Worm (Caenorhabditis elegans) whole organism, early embryonic: ENCODE results near the gene Y102A5C.36.
"Not testable (repeated sequence)": the region's sequence is repeated elsewhere in the genome, so short reads cannot be mapped to it uniquely, and the experiment has no call there.

Experiments
- B0310.2 ChIP-seq: sonication (generic microtip); optimal IDR thresholded peaks from 2 replicates; lab custom pipeline; 2016; ENCODE audit warnings: mild to moderate bottlenecking, missing genetic modification characterization, missing compliant biosample characterization
- F13C5.2 ChIP-seq: sonication (generic microtip); optimal IDR thresholded peaks from 2 replicates; lab custom pipeline; 2017; ENCODE audit warnings: mild to moderate bottlenecking, missing genetic modification characterization, inconsistent platforms, missing compliant biosample characterization
- aly-1 ChIP-seq: sonication (generic microtip); optimal IDR thresholded peaks from 2 replicates; lab custom pipeline; 2016; ENCODE audit warnings: missing genetic modification characterization, missing compliant biosample characterization
- ama-1 ChIP-seq: fragments of 150-350 bp; optimal IDR thresholded peaks from 2 replicates; lab custom pipeline; 2014
- ceh-13 ChIP-seq: fragments of 200-800 bp; sonication (Bioruptor generic); optimal IDR thresholded peaks from 2 replicates; lab custom pipeline; 2018; ENCODE audit warnings: mild to moderate bottlenecking, missing genetic modification characterization, missing compliant biosample characterization
- ceh-36 ChIP-seq: sonication (generic microtip); optimal IDR thresholded peaks from 2 replicates; lab custom pipeline; 2016; ENCODE audit warnings: missing genetic modification characterization, inconsistent platforms, missing compliant biosample characterization
- ets-7 ChIP-seq: sonication (generic microtip); optimal IDR thresholded peaks from 2 replicates; lab custom pipeline; 2016; ENCODE audit warnings: missing genotype, missing genetic modification characterization, missing compliant biosample characterization
- flt-1 ChIP-seq: fragments of 200-800 bp; sonication (Bioruptor generic); IDR thresholded peaks from 2 replicates; pipeline ENCODE4 v1.3.6; 2022; ENCODE audit warnings: missing genetic modification characterization, missing compliant biosample characterization
- hmbx-1 ChIP-seq: sonication (generic microtip); optimal IDR thresholded peaks from 2 replicates; lab custom pipeline; 2016; ENCODE audit warnings: mild to moderate bottlenecking, missing genetic modification characterization, missing compliant biosample characterization
- hmg-4 ChIP-seq: fragments of 200-800 bp; sonication (Bioruptor generic); optimal IDR thresholded peaks from 2 replicates; lab custom pipeline; 2018; ENCODE audit warnings: mild to moderate bottlenecking, missing genetic modification characterization, missing compliant biosample characterization
- hnd-1 ChIP-seq: sonication (generic microtip); optimal IDR thresholded peaks from 2 replicates; lab custom pipeline; 2016; ENCODE audit warnings: missing genetic modification characterization, missing compliant biosample characterization
- pes-1 ChIP-seq: fragments of 200-800 bp; sonication (Bioruptor generic); IDR thresholded peaks from 2 replicates; pipeline ENCODE4 v1.3.6; 2022; ENCODE audit warnings: missing genetic modification reagents, missing genetic modification characterization, missing compliant biosample characterization
- scrt-1 ChIP-seq: fragments of 200-800 bp; sonication (Bioruptor generic); IDR thresholded peaks from 2 replicates; pipeline ENCODE4 v1.3.6; 2022; ENCODE audit warnings: missing genetic modification characterization, missing compliant biosample characterization
- sea-1 ChIP-seq: fragments of 200-800 bp; sonication (Bioruptor generic); conservative IDR thresholded peaks from 2 replicates; pipeline ENCODE4 v1.3.6; 2022; ENCODE audit warnings: missing genetic modification characterization, missing compliant biosample characterization
- tbx-11 ChIP-seq: fragments of 200-800 bp; sonication (Bioruptor generic); IDR thresholded peaks from 2 replicates; pipeline ENCODE4 v1.3.6; 2022; ENCODE audit warnings: missing genetic modification characterization, missing compliant biosample characterization
- tbx-37 ChIP-seq: fragments of 200-800 bp; sonication (Bioruptor generic); conservative IDR thresholded peaks from 2 replicates; pipeline ENCODE4 v1.3.6; 2022; ENCODE audit warnings: missing genetic modification reagents, missing genetic modification characterization, missing compliant biosample characterization
- tra-4 ChIP-seq: sonication (generic microtip); optimal IDR thresholded peaks from 2 replicates; lab custom pipeline; 2017; ENCODE audit warnings: missing genetic modification characterization, missing compliant biosample characterization

The Y102A5C.36 gene

DNA sequence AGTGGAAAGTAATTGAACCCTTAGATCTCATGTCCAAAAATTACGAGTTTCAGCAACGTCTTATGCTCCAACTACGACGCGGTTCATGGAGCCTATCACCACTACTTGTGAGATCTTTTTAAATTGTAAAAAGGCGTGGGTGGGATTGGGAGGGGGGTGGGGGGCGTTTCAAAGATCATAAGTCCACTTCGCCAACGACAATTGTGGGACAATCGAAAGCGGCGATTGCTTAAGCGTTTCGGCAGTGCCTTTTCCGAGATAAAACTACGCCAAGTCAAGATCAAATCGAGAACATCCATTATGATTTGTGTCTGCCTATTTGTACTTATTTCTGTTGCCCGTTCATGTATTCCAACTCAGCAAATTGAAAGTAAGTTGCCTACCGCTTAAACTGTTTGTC, 29.0 kb upstream of the Y102A5C.36 start, which contains the start of gene clec-239:
TSS of gene clec-239 (plus strand) at position 301 of the 400 bp plus-strand sequence.
- no peak for TF ChIP-seq pes-1 (GFP tag; lab: Robert Waterston, UW)
- TF ChIP-seq ceh-13 (GFP tag; lab: Kevin White, UChicago), result no peak
- TF ChIP-seq hmbx-1 (tag; lab: Kevin White, UChicago), result no peak
- TF ChIP-seq hnd-1 (tag; lab: Kevin White, UChicago), result no peak

- TF ChIP-seq tbx-11 (no peak), hmg-4 (no peak), flt-1 (no peak), B0310.2 (tag; lab: Kevin White, UChicago) (no peak), tra-4 (tag; lab: Kevin White, UChicago) (no peak), ama-1 (lab: Kevin White, UChicago) (no peak), ets-7 (no peak), hnd-1 (tag; lab: Kevin White, UChicago) (no peak), F13C5.2 (tag; lab: Kevin White, UChicago) (no peak), ceh-13 (GFP tag; lab: Kevin White, UChicago) (no peak), ceh-36 (no peak), scrt-1 (no peak)
These were observed 27.5 kb upstream of the Y102A5C.36 start, which contains the start of gene srh-206 for ce11 chrV:16954766-16955165. Gene srh-206 (minus strand): TSS chrV:16954866.

ce11 chrV:16951504-16951903, 24.3 kb upstream of the Y102A5C.36 start, which contains the start of gene clec-238:
Gene clec-238 (plus strand): TSS chrV:16951804.
- TF ChIP-seq sea-1, result no peak
- no peak for TF ChIP-seq flt-1
- no peak for TF ChIP-seq aly-1
- no peak for TF ChIP-seq tra-4 (tag; lab: Kevin White, UChicago)
- TF ChIP-seq hnd-1 (tag; lab: Kevin White, UChicago), result no peak
- no peak for TF ChIP-seq hmbx-1 (tag; lab: Kevin White, UChicago)
- TF ChIP-seq scrt-1, result no peak
- TF ChIP-seq F13C5.2 (tag; lab: Kevin White, UChicago), result no peak
- no peak for TF ChIP-seq ets-7
- no peak for TF ChIP-seq hmg-4
- TF ChIP-seq tbx-37, result no peak
- no peak for TF ChIP-seq B0310.2 (tag; lab: Kevin White, UChicago)
- TF ChIP-seq ceh-36, result no peak
- no peak for TF ChIP-seq ceh-13 (GFP tag; lab: Kevin White, UChicago)
- no peak for TF ChIP-seq tbx-11
- no peak for TF ChIP-seq ama-1 (lab: Kevin White, UChicago)
- no peak for TF ChIP-seq pes-1 (GFP tag; lab: Robert Waterston, UW)

DNA sequence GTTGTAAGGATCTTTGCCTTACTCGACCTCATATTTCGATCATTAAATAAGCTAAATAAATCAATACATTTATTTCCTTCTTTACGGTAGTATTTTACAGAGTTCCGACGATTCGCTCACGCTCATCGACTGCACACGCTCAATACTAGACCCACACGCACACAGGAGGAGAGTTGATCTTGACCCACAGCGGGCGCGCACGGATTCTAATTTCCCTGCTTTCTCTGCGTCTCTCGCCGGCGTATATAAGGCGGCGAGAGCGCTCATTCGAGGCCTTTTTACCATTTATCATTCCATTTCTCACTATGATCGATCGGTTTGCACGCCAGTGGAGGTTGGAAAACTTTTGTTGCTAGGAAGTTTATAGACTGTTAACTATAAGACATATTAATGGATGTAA, 22.8 kb upstream of the Y102A5C.36 start:
- no peak for TF ChIP-seq hmg-4
- TF ChIP-seq ets-7, result no peak
- no peak for TF ChIP-seq tbx-37
- no peak for TF ChIP-seq B0310.2 (tag; lab: Kevin White, UChicago)
- TF ChIP-seq hmbx-1 (tag; lab: Kevin White, UChicago), result no peak
- TF ChIP-seq pes-1 (GFP tag; lab: Robert Waterston, UW), result no peak
- no peak for TF ChIP-seq flt-1
- no peak for TF ChIP-seq hnd-1 (tag; lab: Kevin White, UChicago)
- TF ChIP-seq scrt-1, result no peak
- TF ChIP-seq tra-4 (tag; lab: Kevin White, UChicago), result no peak
- no peak for TF ChIP-seq aly-1
- no peak for TF ChIP-seq sea-1
- no peak for TF ChIP-seq ceh-13 (GFP tag; lab: Kevin White, UChicago)
- TF ChIP-seq F13C5.2 (tag; lab: Kevin White, UChicago), result no peak
- TF ChIP-seq ama-1 (lab: Kevin White, UChicago), result no peak
- TF ChIP-seq tbx-11, result no peak
- TF ChIP-seq ceh-36, result no peak

- not testable (repeated sequence) for TF ChIP-seq hmg-4; tbx-37; hmbx-1 (tag; lab: Kevin White, UChicago)
These were observed 22.4 kb upstream of the Y102A5C.36 start, which contains the start of gene fbxa-111 for ce11 chrV:16949609-16950008. Gene fbxa-111 (minus strand): TSS chrV:16949709.

DNA sequence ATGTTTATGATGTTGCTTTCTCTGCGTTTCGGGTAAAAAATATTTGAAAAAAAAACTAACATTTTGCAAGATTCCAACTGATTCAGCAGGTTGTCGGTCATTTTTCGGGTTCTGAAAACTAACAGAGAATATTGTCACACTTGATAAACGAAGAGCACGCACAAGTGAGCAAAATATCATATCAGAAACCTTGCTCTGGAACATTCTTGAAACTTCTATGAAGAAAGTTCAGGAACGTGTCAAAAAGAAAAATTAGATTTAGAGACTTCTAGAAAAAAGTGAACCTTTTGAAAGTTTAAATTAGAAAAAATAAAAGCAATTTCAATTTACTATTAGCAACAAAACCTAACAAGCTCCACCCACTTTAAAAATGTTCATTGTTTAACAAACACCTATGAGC, 20.8 kb upstream of the Y102A5C.36 start, which contains the start of gene fbxa-112:
TSS of gene fbxa-112 (minus strand) at position 101 of the 400 bp plus-strand sequence.
- TF ChIP-seq hmg-4; pes-1 (GFP tag; lab: Robert Waterston, UW); B0310.2 (tag; lab: Kevin White, UChicago): not testable (repeated sequence)

DNA sequence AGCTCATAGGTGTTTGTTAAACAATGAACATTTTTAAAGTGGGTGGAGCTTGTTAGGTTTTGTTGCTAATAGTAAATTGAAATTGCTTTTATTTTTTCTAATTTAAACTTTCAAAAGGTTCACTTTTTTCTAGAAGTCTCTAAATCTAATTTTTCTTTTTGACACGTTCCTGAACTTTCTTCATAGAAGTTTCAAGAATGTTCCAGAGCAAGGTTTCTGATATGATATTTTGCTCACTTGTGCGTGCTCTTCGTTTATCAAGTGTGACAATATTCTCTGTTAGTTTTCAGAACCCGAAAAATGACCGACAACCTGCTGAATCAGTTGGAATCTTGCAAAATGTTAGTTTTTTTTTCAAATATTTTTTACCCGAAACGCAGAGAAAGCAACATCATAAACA, 11.5 kb upstream of the Y102A5C.36 start, which contains the start of gene fbxa-148:
TSS of gene fbxa-148 (plus strand) at position 301 of the 400 bp plus-strand sequence.
- TF ChIP-seq F13C5.2 (tag; lab: Kevin White, UChicago); sea-1; B0310.2 (tag; lab: Kevin White, UChicago): not testable (repeated sequence)

ce11 chrV:16921952-16922351, 5.3 kb downstream of the Y102A5C.36 start, which contains the start of gene Y102A5C.4:
Gene Y102A5C.4 (plus strand): TSS chrV:16922252.
- TF ChIP-seq sea-1, result no peak
- no peak for TF ChIP-seq hmbx-1 (tag; lab: Kevin White, UChicago)
- TF ChIP-seq aly-1, result no peak
- TF ChIP-seq B0310.2 (tag; lab: Kevin White, UChicago), result no peak
- TF ChIP-seq scrt-1, result no peak
- TF ChIP-seq ceh-36, result no peak

DNA sequence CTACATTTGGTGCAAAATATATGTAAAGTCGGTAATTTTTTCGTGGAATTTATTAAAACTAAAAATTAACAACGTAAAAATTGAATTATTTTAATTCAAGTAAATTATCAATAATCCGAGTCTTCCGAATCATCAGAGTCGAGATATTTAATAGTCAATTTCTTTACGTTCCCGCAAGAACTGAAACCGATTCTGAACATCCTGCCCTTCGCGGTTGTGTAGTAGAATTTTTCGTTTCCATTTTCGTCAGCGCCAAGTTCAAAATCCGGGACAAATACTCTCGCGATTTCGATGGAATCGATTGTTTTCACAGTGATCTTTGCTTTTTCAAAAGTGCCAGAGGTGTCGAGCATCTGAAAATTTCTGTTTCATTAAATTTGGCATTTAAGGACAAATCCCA, 7.6 kb downstream of the Y102A5C.36 start:
- TF ChIP-seq B0310.2 (tag; lab: Kevin White, UChicago), result no peak
- TF ChIP-seq pes-1 (GFP tag; lab: Robert Waterston, UW), result no peak
- TF ChIP-seq aly-1, result no peak
- no peak for TF ChIP-seq sea-1
- TF ChIP-seq tbx-37, result no peak
- TF ChIP-seq ceh-13 (GFP tag; lab: Kevin White, UChicago), result no peak
- TF ChIP-seq F13C5.2 (tag; lab: Kevin White, UChicago), result no peak
- TF ChIP-seq hmg-4, result no peak
- TF ChIP-seq hnd-1 (tag; lab: Kevin White, UChicago), result no peak
- no peak for TF ChIP-seq tra-4 (tag; lab: Kevin White, UChicago)
- no peak for TF ChIP-seq ceh-36
- no peak for TF ChIP-seq tbx-11
